Fruit fly (Drosophila melanogaster) whole organism, adult: Measurements from ENCODE around the gene CG31948.
A peak's percentile ranks its signal among the peaks of the same experiment; 100 is the strongest.

Experiments used
- CG11617 ChIP-seq: fragments of 200-800 bp; sonication (Bioruptor generic); optimal IDR thresholded peaks from 2 replicates; lab custom pipeline; 2017; ENCODE audit warnings: mild to moderate bottlenecking, missing biosample characterization, missing genetic modification reagents, missing genetic modification characterization
- CG12768 ChIP-seq: fragments of 200-800 bp; sonication (Bioruptor generic); optimal IDR thresholded peaks from 2 replicates; lab custom pipeline; 2017; ENCODE audit warnings: missing biosample characterization, missing genetic modification characterization, mild to moderate bottlenecking, moderate library complexity, missing genetic modification reagents
- CG14711 ChIP-seq: fragments of 200-800 bp; sonication (Bioruptor generic); optimal IDR thresholded peaks from 2 replicates; lab custom pipeline; 2018; ENCODE audit warnings: missing biosample characterization, mild to moderate bottlenecking, missing genetic modification characterization, moderate library complexity
- CG1620 ChIP-seq: fragments of 200-800 bp; sonication (Bioruptor generic); optimal IDR thresholded peaks from 2 replicates; lab custom pipeline; 2016; ENCODE audit warnings: missing biosample characterization, missing genetic modification characterization
- CG33017 ChIP-seq: fragments of 200-800 bp; sonication (Bioruptor generic); optimal IDR thresholded peaks from 2 replicates; lab custom pipeline; 2018; ENCODE audit warnings: missing biosample characterization, mild to moderate bottlenecking, missing genetic modification characterization, moderate library complexity
- CG5204 ChIP-seq: fragments of 200-800 bp; sonication (Bioruptor generic); optimal IDR thresholded peaks from 2 replicates; lab custom pipeline; 2016; ENCODE audit warnings: missing biosample characterization, missing genetic modification characterization
- CG7045 ChIP-seq: fragments of 200-800 bp; sonication (Bioruptor generic); optimal IDR thresholded peaks from 2 replicates; lab custom pipeline; 2017; ENCODE audit warnings: missing biosample characterization, mild to moderate bottlenecking, missing genetic modification characterization
- CG7101 ChIP-seq: fragments of 200-800 bp; sonication (Bioruptor generic); optimal IDR thresholded peaks from 2 replicates; lab custom pipeline; 2018; ENCODE audit warnings: missing biosample characterization, mild to moderate bottlenecking, missing genetic modification characterization, moderate library complexity
- Clk ChIP-seq: fragments of 200-800 bp; sonication (Bioruptor generic); optimal IDR thresholded peaks from 2 replicates; lab custom pipeline; 2017; ENCODE audit warnings: missing biosample characterization, missing genetic modification characterization
- Crg-1 ChIP-seq: fragments of 200-800 bp; sonication (Bioruptor generic); optimal IDR thresholded peaks from 2 replicates; lab custom pipeline; 2016; ENCODE audit warnings: missing biosample characterization, missing genetic modification characterization
- Hr96 ChIP-seq: fragments of 200-800 bp; sonication (Bioruptor generic); optimal IDR thresholded peaks from 2 replicates; lab custom pipeline; 2016; ENCODE audit warnings: missing biosample characterization, missing genetic modification characterization
- Mnt ChIP-seq: fragments of 200-800 bp; sonication (Bioruptor generic); optimal IDR thresholded peaks from 2 replicates; lab custom pipeline; 2016; ENCODE audit warnings: missing biosample characterization, mild to moderate bottlenecking, missing genetic modification characterization
- bab1 ChIP-seq: fragments of 200-800 bp; sonication (Bioruptor generic); optimal IDR thresholded peaks from 3 replicates; lab custom pipeline; 2019; ENCODE audit warnings: missing biosample characterization, mild to moderate bottlenecking, missing genetic modification characterization, moderate library complexity
- cic ChIP-seq: fragments of 200-800 bp; sonication (Bioruptor generic); optimal IDR thresholded peaks from 2 replicates; lab custom pipeline; 2017; ENCODE audit warnings: missing biosample characterization, mild to moderate bottlenecking, missing genetic modification characterization, moderate library complexity
- cnc ChIP-seq, 2 experiments: fragments of >200 bp; optimal IDR thresholded peaks; 2 replicates each; lab custom pipeline; 2017
- kay ChIP-seq: fragments of 200-800 bp; sonication (Bioruptor generic); peaks from one replicate; lab custom pipeline; 2016; ENCODE audit warnings: missing biosample characterization, missing genetic modification characterization, borderline replicate concordance
- ovo ChIP-seq: fragments of 200-800 bp; sonication (Bioruptor generic); optimal IDR thresholded peaks from 2 replicates; lab custom pipeline; 2016; ENCODE audit warnings: missing biosample characterization, missing genetic modification characterization
- pad ChIP-seq: fragments of 200-800 bp; sonication (Bioruptor generic); optimal IDR thresholded peaks from 3 replicates; lab custom pipeline; 2017; ENCODE audit warnings: missing biosample characterization, missing genetic modification characterization, mild to moderate bottlenecking, moderate library complexity, missing genetic modification reagents
- tj ChIP-seq: fragments of 200-800 bp; sonication (Bioruptor generic); optimal IDR thresholded peaks from 3 replicates; lab custom pipeline; 2017; ENCODE audit warnings: missing biosample characterization, mild to moderate bottlenecking, missing genetic modification characterization, moderate library complexity
- toe ChIP-seq: fragments of 200-800 bp; sonication (Bioruptor generic); optimal IDR thresholded peaks from 2 replicates; lab custom pipeline; 2016; ENCODE audit warnings: missing biosample characterization, missing genetic modification characterization

CG31948 gene

DNA sequence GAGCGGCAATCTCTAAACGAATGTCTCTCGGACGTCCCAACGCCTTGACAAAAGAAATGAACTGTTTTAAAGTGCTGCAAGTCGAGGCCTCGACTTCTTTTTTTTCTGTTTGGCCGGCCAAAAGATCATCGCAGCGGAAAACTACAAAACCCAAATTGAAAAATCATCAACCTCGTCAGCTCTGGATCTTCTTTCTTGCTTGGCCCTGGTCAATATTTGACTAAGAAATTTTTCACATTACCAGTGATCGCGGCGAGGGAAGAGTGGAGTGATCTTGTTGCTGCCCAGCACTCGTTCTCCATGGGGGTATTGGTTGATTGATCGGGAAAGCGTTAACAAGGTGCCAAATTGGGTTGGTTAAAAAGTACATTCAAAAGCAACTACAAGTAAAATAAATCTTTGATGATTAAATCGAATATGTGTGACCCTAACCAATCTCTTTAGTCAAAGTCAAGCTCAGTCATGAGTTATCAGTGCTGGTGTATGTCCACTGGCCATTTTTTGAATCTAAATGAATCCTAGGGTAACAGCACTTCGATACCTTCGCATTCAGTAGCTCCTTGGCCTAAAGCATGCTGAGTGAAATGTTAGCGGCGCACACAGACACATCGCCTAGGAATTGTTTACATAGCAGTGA lies 22.2 kb upstream of the CG31948 start:
- TF ChIP-seq toe (no peak), Clk (no peak), CG7045 (no peak), Mnt (no peak), CG1620 (no peak), CG14711 (tag; lab: Kevin White, UChicago) (no peak)

DNA sequence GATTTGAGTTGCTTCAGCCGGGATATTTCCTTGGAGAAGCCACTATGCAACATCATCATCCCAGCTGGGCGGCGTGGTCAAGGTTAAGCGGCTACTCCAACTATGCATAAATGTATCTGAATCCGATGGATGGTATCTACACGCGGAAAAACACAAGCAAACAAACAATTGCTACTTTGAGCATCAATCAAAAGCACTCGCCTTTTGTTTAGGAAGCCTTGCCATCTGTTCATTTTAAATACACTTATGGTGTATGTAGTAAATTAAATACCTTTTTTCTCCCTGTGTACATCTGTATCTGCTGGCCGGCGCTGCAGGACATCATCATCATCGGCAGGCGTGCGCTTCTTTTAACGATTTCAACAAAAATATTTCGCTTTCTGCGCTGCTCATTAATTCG lies 19.7 kb upstream of the CG31948 start:
- no peak for TF ChIP-seq cnc (optimal IDR thresholded peaks at IDR 0.05; lab: Kevin White, UChicago)

DNA sequence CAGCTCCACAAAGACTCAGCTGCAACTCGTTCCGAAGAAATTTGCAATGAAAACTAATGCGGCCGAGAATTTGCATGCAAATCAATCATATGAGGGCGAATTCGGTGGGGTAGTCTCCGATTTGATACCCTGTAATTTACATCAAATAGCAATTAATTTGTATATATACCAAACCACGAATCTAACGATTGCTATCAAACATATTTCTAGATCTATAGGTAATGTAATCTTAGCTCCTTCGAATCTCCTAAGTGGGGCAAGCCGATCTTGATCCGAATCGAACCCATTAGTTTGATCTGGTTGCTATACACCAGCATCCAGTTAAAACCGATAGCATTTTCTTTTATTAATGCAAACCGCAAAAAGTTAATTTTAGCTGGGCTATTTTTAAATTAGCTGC lies 17.7 kb upstream of the CG31948 start:
- TF ChIP-seq ovo (no peak), CG33017 (tag; lab: Kevin White, UChicago) (no peak), kay (GFP tag; lab: Kevin White, UChicago) (no peak), CG14711 (tag; lab: Kevin White, UChicago) (no peak), bab1 (no peak), toe (no peak), cic (GFP tag; lab: Kevin White, UChicago) (no peak), Clk (no peak), Hr96 (GFP tag; lab: Kevin White, UChicago) (no peak), cnc (optimal IDR thresholded peaks at IDR 0.05; lab: Kevin White, UChicago) (no peak), CG11617 (GFP tag; lab: Kevin White, UChicago) (no peak), CG7045 (no peak), Mnt (no peak), Crg-1 (no peak), pad (GFP tag; lab: Kevin White, UChicago) (no peak), CG5204 (no peak)

DNA sequence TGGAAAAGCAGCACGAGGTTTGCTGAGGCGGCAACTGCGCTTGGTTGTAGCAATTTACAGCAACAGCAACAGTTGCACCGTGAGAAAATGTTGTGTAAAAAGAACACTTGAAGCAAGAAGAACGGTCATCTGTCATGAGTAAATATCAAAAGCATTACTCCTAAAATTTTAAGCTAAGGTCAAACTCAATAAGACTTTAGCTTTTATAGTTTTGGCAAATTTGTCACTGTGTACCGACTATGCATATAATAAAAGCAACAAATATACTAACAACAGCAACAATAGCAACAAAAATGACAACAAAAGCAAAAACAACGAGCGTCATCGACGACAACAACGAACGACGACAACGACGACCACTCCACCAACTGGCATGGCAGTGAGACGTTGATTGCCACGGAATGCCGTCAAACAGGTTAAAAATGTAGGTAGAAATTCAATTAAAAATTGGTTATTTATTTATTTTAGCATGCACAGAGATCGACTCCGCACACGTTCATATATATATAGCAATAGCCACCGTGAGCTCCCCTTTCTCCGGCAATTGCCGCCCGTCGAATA lies 17.1 kb upstream of the CG31948 start:
- TF ChIP-seq CG7045 (peak; percentile 74), bab1 (no peak), Crg-1 (no peak), CG12768 (GFP tag; lab: Kevin White, UChicago) (peak; percentile 57), kay (GFP tag; lab: Kevin White, UChicago) (peak; percentile 45), Clk (peak; percentile 20), Hr96 (GFP tag; lab: Kevin White, UChicago) (peak; percentile 55), pad (GFP tag; lab: Kevin White, UChicago) (no peak), ovo (no peak), CG7101 (peak; percentile 60), cnc (optimal IDR thresholded peaks at IDR 0.05; lab: Kevin White, UChicago) (no peak), CG1620 (no peak), tj (GFP tag; lab: Kevin White, UChicago) (peak; percentile 10), cic (GFP tag; lab: Kevin White, UChicago) (no peak), CG5204 (peak; percentile 72), CG33017 (tag; lab: Kevin White, UChicago) (peak; percentile 72), CG11617 (GFP tag; lab: Kevin White, UChicago) (no peak), toe (peak; percentile 48), Mnt (no peak), CG14711 (tag; lab: Kevin White, UChicago) (peak; percentile 42)

DNA sequence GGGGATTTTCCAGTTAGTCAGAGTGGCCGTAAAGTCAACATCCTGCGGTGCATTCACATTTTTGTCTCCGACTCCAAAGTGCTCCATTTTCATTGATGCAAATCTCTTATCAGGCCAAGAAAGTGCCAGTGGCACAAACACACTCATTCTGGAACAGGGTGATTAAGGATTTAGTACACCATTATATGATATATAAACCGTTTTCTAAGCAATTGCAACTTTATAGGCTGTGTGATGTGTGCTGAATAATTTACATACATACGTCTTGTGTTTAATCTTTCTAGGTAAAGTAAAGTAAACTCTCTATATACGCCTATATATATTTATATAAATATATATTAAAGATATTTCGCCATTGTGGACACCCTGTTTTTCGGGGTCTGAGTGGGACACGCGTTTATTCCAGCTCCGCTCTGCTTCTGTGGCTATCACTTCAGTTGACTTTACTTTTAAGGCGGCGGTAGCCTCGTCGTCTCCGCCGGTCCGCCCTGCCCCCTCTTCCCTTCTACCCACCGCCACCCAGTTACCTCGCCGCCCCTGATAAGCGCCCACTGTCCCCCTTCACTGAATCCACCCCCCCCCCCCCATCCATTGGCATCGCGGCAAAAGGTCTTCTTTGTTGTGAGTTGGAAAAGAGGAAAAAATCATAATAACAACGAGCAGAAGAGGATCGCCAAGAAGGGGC lies 16.4 kb upstream of the CG31948 start:
- no peak for TF ChIP-seq Mnt
- no peak for TF ChIP-seq cic (GFP tag; lab: Kevin White, UChicago)
- TF ChIP-seq cnc (optimal IDR thresholded peaks at IDR 0.05; lab: Kevin White, UChicago): no peak
- no peak for TF ChIP-seq CG33017 (tag; lab: Kevin White, UChicago)
- TF ChIP-seq toe: no peak
- no peak for TF ChIP-seq bab1
- TF ChIP-seq CG14711 (tag; lab: Kevin White, UChicago): no peak
- no peak for TF ChIP-seq CG7101
- no peak for TF ChIP-seq CG12768 (GFP tag; lab: Kevin White, UChicago)
- no peak for TF ChIP-seq CG7045
- no peak for TF ChIP-seq ovo
- TF ChIP-seq Clk: no peak
- TF ChIP-seq CG5204: no peak
- TF ChIP-seq pad (GFP tag; lab: Kevin White, UChicago): no peak
- no peak for TF ChIP-seq tj (GFP tag; lab: Kevin White, UChicago)
- no peak for TF ChIP-seq Hr96 (GFP tag; lab: Kevin White, UChicago)

DNA sequence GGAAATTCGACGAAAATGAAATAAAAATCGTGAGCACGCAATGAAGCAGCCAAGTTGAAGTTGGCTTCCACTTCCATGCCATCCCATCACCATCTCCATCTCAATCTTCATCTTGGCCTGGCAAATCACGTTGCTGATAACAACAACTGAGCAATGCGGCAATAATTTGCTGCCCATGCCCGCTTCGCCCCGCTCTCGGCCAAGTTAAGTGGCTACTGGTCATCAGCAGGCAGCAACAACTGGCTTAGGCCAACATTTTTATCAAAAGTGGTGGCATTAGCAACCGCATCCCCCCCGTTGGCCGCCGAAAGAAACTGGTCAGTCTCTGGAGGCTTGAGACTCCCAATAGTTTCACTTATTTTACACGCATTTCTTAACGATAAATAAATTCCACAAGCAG lies 13.7 kb upstream of the CG31948 start:
- TF ChIP-seq kay (GFP tag; lab: Kevin White, UChicago) (no peak), CG7045 (no peak), Crg-1 (no peak), tj (GFP tag; lab: Kevin White, UChicago) (no peak), bab1 (no peak)

DNA sequence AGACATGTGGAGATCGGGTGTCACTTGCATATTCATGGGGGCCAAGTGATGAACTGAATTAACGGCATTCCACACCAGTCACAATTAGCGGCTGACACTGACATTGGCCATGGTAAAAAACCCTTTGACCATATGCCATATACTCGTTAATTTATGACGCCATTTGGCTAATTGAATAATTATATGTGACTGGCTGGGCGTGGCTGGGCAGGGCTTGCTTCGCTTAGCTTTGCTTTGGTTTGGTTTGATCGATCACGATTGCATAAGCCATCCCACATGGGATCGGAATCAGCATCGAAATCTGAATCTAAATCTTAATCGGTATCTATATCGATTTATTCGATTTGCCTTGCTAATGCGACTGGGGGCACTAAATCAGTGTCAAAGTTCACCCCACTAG lies 13.1 kb upstream of the CG31948 start:
- TF ChIP-seq cnc (optimal IDR thresholded peaks at IDR 0.05; lab: Kevin White, UChicago) (no peak), kay (GFP tag; lab: Kevin White, UChicago) (peak; percentile 52)
